Worm (Caenorhabditis elegans) whole organism, L1 larva: ENCODE data around the gene F56D6.19.

ENCODE experiments used
- aly-2 ChIP-seq: fragments of 150-350 bp; optimal IDR thresholded peaks from 2 replicates; lab custom pipeline; 2014; ENCODE audit warnings: missing biosample characterization, missing genetic modification characterization
- fos-1 ChIP-seq: fragments of 150-350 bp; optimal IDR thresholded peaks from 2 replicates; lab custom pipeline; 2014; ENCODE audit warnings: missing biosample characterization, missing genetic modification characterization
- nhr-237 ChIP-seq: fragments of 150-350 bp; optimal IDR thresholded peaks from 2 replicates; lab custom pipeline; 2014; ENCODE audit warnings: missing biosample characterization, missing genetic modification characterization
- snpc-4 ChIP-seq: fragments of 150-350 bp; optimal IDR thresholded peaks from 2 replicates; lab custom pipeline; 2014; ENCODE audit warnings: missing biosample characterization, missing genetic modification characterization

ce11 chrIV:3909114-3909513 lies 5.4 kb upstream of the F56D6.19 start, which contains the start of gene F56D6.13:
- TF ChIP-seq fos-1 (tag; lab: Kevin White, UChicago) (no peak), snpc-4 (tag; lab: Kevin White, UChicago) (no peak), aly-2 (tag; lab: Kevin White, UChicago) (no peak), nhr-237 (tag; lab: Kevin White, UChicago) (no peak)
